Fruit fly (Drosophila melanogaster): Measurements from ENCODE around the gene TfIIB.
A peak's percentile ranks its signal among the peaks of the same experiment; 100 is the strongest.

Gene TfIIB

dm6 chr2L:10422643-10423606, 8.2 kb upstream of the TfIIB start, which contains the start of the genes pie and Wdfy2 (continued):
- TF ChIP-seq pnt (GFP tag; optimal IDR thresholded peaks at IDR 0.05) = no peak
- no peak for TF ChIP-seq Nf-YB (GFP tag; optimal IDR thresholded peaks at IDR 0.05)
- no peak for TF ChIP-seq ems (GFP tag; optimal IDR thresholded peaks at IDR 0.05)
- no peak for TF ChIP-seq pan (optimal IDR thresholded peaks at IDR 0.05)
- TF ChIP-seq pan (GFP tag; optimal IDR thresholded peaks at IDR 0.05 in 1 of 2, IDR thresholded peaks at IDR 0.05 in 1 of 2) = no peak
- no peak for TF ChIP-seq Hr39 (optimal IDR thresholded peaks at IDR 0.05)
- no peak for TF ChIP-seq CG10267 (tag; optimal IDR thresholded peaks at IDR 0.05)
- peak in 1 of 2 experiments; percentile 66 for TF ChIP-seq Dfd (GFP tag; optimal IDR thresholded peaks at IDR 0.05)
- no peak for TF ChIP-seq fu2 (GFP tag; optimal IDR thresholded peaks at IDR 0.05)
- no peak for TF ChIP-seq Sin3A (optimal IDR thresholded peaks at IDR 0.05)
- TF ChIP-seq exex (tag; optimal IDR thresholded peaks at IDR 0.05) = no peak
- TF ChIP-seq CG31365 (tag; optimal IDR thresholded peaks at IDR 0.05) = no peak
- no peak for TF ChIP-seq Mrtf (GFP tag; IDR thresholded peaks at IDR 0.05)
- no peak for TF ChIP-seq CG18599 (GFP tag; optimal IDR thresholded peaks at IDR 0.05)
- no peak for TF ChIP-seq cg (GFP tag; optimal IDR thresholded peaks at IDR 0.05)
- no peak for TF ChIP-seq klu (GFP tag; IDR thresholded peaks at IDR 0.05)
- no peak for TF ChIP-seq CG7271 (tag; optimal IDR thresholded peaks at IDR 0.05)
- TF ChIP-seq CG11723 (GFP tag; optimal IDR thresholded peaks at IDR 0.05) = peak; percentile 74
- TF ChIP-seq CG17359 (tag; optimal IDR thresholded peaks at IDR 0.05) = no peak
- no peak for TF ChIP-seq HmgD (GFP tag; optimal IDR thresholded peaks at IDR 0.05)
- TF ChIP-seq CG17568 (GFP tag; optimal IDR thresholded peaks at IDR 0.05) = no peak
- TF ChIP-seq Rfx (GFP tag; IDR thresholded peaks at IDR 0.05) = 0 out of 2 replicates have a peak, but pooled peaks have one; percentile 13
- peak; percentile 12; the same call in 1 of the 2 replicates for TF ChIP-seq vvl (GFP tag; IDR thresholded peaks at IDR 0.05)
- TF ChIP-seq Gsc (GFP tag; IDR thresholded peaks at IDR 0.05) = no peak
- no peak for TF ChIP-seq crc (GFP tag; optimal IDR thresholded peaks at IDR 0.05)
- no peak for TF ChIP-seq bbx (GFP tag; IDR thresholded peaks at IDR 0.05; ENCODE audit: partially characterized antibody)
- no peak for TF ChIP-seq gem (tag; optimal IDR thresholded peaks at IDR 0.05)
- no peak for TF ChIP-seq CG4282 (GFP tag; optimal IDR thresholded peaks at IDR 0.05)
- peak; percentile 35 for TF ChIP-seq pzg (GFP tag; optimal IDR thresholded peaks at IDR 0.05)
- TF ChIP-seq CG14050 (GFP tag; IDR thresholded peaks at IDR 0.05) = no peak
- no peak for TF ChIP-seq toy (GFP tag; IDR thresholded peaks at IDR 0.05)
- TF ChIP-seq gt (GFP tag; IDR thresholded peaks at IDR 0.05) = no peak
- TF ChIP-seq Tbp (GFP tag; optimal IDR thresholded peaks at IDR 0.05) = no peak
- TF ChIP-seq Ets97D (GFP tag; optimal IDR thresholded peaks at IDR 0.05) = no peak
- no peak for TF ChIP-seq CG3726 (GFP tag; IDR thresholded peaks at IDR 0.05)
- TF ChIP-seq nerfin-1 (tag; optimal IDR thresholded peaks at IDR 0.05) = peak; percentile 2
- peak; percentile 50 for TF ChIP-seq Abd-B (GFP tag; optimal IDR thresholded peaks at IDR 0.05)
- no peak for TF ChIP-seq luna (GFP tag; optimal IDR thresholded peaks at IDR 0.05)
- no peak for TF ChIP-seq lilli (GFP tag; optimal IDR thresholded peaks at IDR 0.05)
- TF ChIP-seq CG18262 (tag; optimal IDR thresholded peaks at IDR 0.05) = peak; percentile 31
- peak; percentile 73 for TF ChIP-seq Dp (GFP tag; optimal IDR thresholded peaks at IDR 0.05)
- no peak for TF ChIP-seq dpn (GFP tag; optimal IDR thresholded peaks at IDR 0.05)
- TF ChIP-seq lab (GFP tag; optimal IDR thresholded peaks at IDR 0.05) = no peak
- TF ChIP-seq Usf (GFP tag; optimal IDR thresholded peaks at IDR 0.05) = no peak
- TF ChIP-seq shn (GFP tag; optimal IDR thresholded peaks at IDR 0.05) = no peak
- peak; percentile 29 for TF ChIP-seq nmo (GFP tag; optimal IDR thresholded peaks at IDR 0.05)
- TF ChIP-seq CG1603 (tag; optimal IDR thresholded peaks at IDR 0.05) = peak; percentile 99
- no peak for TF ChIP-seq slp2 (GFP tag; optimal IDR thresholded peaks at IDR 0.05)
- TF ChIP-seq Xbp1 (GFP tag; optimal IDR thresholded peaks at IDR 0.05) = no peak
- TF ChIP-seq slbo (GFP tag; IDR thresholded peaks at IDR 0.05) = 0 out of 2 replicates have a peak, but pooled peaks have one; percentile 22
